Worm (Caenorhabditis elegans): ENCODE data around the gene C25A11.2.

C25A11.2 gene

ce11 chrX:9068075-9068474 is 45.8 kb upstream of the C25A11.2 start:
- peak; percentile 54 for TF ChIP-seq nhr-20 (tag; optimal IDR thresholded peaks at IDR 0.05)
- TF ChIP-seq nhr-85 (tag), result peak; percentile 67
- TF ChIP-seq fkh-10 (GFP tag; optimal IDR thresholded peaks at IDR 0.05), result no peak
- TF ChIP-seq tbx-2 (tag; optimal IDR thresholded peaks at IDR 0.05), result peak; percentile 31
- peak; percentile 19 to 40 for TF ChIP-seq lin-35 (GFP tag; optimal IDR thresholded peaks at IDR 0.05)
- no peak for TF ChIP-seq lin-39 (tag; optimal IDR thresholded peaks at IDR 0.05)
- no peak for TF ChIP-seq lin-13 (GFP tag; optimal IDR thresholded peaks at IDR 0.05)
- no peak for TF ChIP-seq skn-1 (tag; optimal IDR thresholded peaks at IDR 0.05)
- TF ChIP-seq aly-2 (tag; optimal IDR thresholded peaks at IDR 0.05), result no peak
- no peak for TF ChIP-seq egl-13 (tag; optimal IDR thresholded peaks at IDR 0.05)
- no peak for TF ChIP-seq efl-3 (GFP tag; optimal IDR thresholded peaks at IDR 0.05)
- TF ChIP-seq nhr-76 (tag; optimal IDR thresholded peaks at IDR 0.05), result no peak
- TF ChIP-seq sptf-1 (tag; optimal IDR thresholded peaks at IDR 0.05), result no peak
- no peak for TF ChIP-seq hlh-17 (GFP tag; optimal IDR thresholded peaks at IDR 0.05; ENCODE audit: borderline replicate concordance)
- TF ChIP-seq snu-23 (GFP tag; optimal IDR thresholded peaks at IDR 0.05), result peak; percentile 71
- peak in 2 of 3 experiments; percentile 11 to 45 for TF ChIP-seq ceh-82 (tag; optimal IDR thresholded peaks at IDR 0.05)
- no peak for TF ChIP-seq zag-1 (tag; optimal IDR thresholded peaks at IDR 0.05)
- TF ChIP-seq fkh-8 (tag; optimal IDR thresholded peaks at IDR 0.05), result no peak
- no peak for TF ChIP-seq pqm-1 (tag; optimal IDR thresholded peaks at IDR 0.05)
- TF ChIP-seq unc-30 (tag; optimal IDR thresholded peaks at IDR 0.05), result no peak
- TF ChIP-seq nhr-237 (tag; optimal IDR thresholded peaks at IDR 0.05), result no peak
- TF ChIP-seq isw-1 (GFP tag; IDR thresholded peaks at IDR 0.05), result no peak
- no peak for TF ChIP-seq ets-5 (GFP tag; IDR thresholded peaks at IDR 0.05)
- TF ChIP-seq pag-3 (tag; optimal IDR thresholded peaks at IDR 0.05; ENCODE audit: borderline replicate concordance, insufficient read depth), result no peak
- peak; percentile 64 for TF ChIP-seq nhr-71 (tag; optimal IDR thresholded peaks at IDR 0.05)
- no peak for TF ChIP-seq hpl-2 (GFP tag; optimal IDR thresholded peaks at IDR 0.05)
- peak; percentile 91 for TF ChIP-seq blmp-1 (tag; optimal IDR thresholded peaks at IDR 0.05)
- TF ChIP-seq lir-3 (tag; optimal IDR thresholded peaks at IDR 0.05; ENCODE audit: poor library complexity), result no peak
- TF ChIP-seq fkh-4 (tag; optimal IDR thresholded peaks at IDR 0.05; ENCODE audit: borderline replicate concordance), result no peak
- TF ChIP-seq ceh-63 (GFP tag; optimal IDR thresholded peaks at IDR 0.05), result no peak
- no peak for TF ChIP-seq C34B4.2 (tag; optimal IDR thresholded peaks at IDR 0.05)
- TF ChIP-seq nhr-90 (tag; optimal IDR thresholded peaks at IDR 0.05; ENCODE audit: poor library complexity), result peak; percentile 13
- no peak for TF ChIP-seq nhr-84 (tag; optimal IDR thresholded peaks at IDR 0.05)
- TF ChIP-seq nhr-19 (GFP tag; conservative IDR thresholded peaks at IDR 0.05), result no peak
- no peak for TF ChIP-seq unc-98 (GFP tag; IDR thresholded peaks at IDR 0.05)
- TF ChIP-seq unc-86 (tag; optimal IDR thresholded peaks at IDR 0.05), result no peak
- TF ChIP-seq ceh-90 (tag; optimal IDR thresholded peaks at IDR 0.05), result no peak
- TF ChIP-seq F16B12.6 (tag; optimal IDR thresholded peaks at IDR 0.05), result no peak
- no peak for TF ChIP-seq nhr-28 (tag; optimal IDR thresholded peaks at IDR 0.05)
- no peak for TF ChIP-seq unc-130 (tag; optimal IDR thresholded peaks at IDR 0.05)
- TF ChIP-seq irx-1 (tag; optimal IDR thresholded peaks at IDR 0.05), result peak; percentile 45
- TF ChIP-seq rnt-1 (tag; optimal IDR thresholded peaks at IDR 0.05), result peak; percentile 71
- TF ChIP-seq egl-27 (tag; optimal IDR thresholded peaks at IDR 0.05), result peak in 1 of 2 experiments; percentile 7
- no peak for TF ChIP-seq ceh-88 (GFP tag; IDR thresholded peaks at IDR 0.05)
- no peak for TF ChIP-seq snpc-4 (tag; optimal IDR thresholded peaks at IDR 0.05)
- no peak for TF ChIP-seq ceh-8 (GFP tag; optimal IDR thresholded peaks at IDR 0.05)
- TF ChIP-seq dsc-1 (tag; optimal IDR thresholded peaks at IDR 0.05), result peak; percentile 34
- TF ChIP-seq C16A3.4 (tag; optimal IDR thresholded peaks at IDR 0.05), result peak; percentile 13
- TF ChIP-seq elt-2 (tag; optimal IDR thresholded peaks at IDR 0.05), result no peak
- TF ChIP-seq mab-9 (GFP tag; IDR thresholded peaks at IDR 0.05), result no peak
- peak; percentile 38 for TF ChIP-seq xbp-1 (tag; optimal IDR thresholded peaks at IDR 0.05)
- peak; percentile 37 for TF ChIP-seq swsn-7 (tag; optimal IDR thresholded peaks at IDR 0.05)
- no peak for TF ChIP-seq pax-3 (tag; optimal IDR thresholded peaks at IDR 0.05)
- no peak for TF ChIP-seq nhr-77 (tag; optimal IDR thresholded peaks at IDR 0.05)
